Worm (Caenorhabditis elegans) whole organism, mixed stage, embryonic: Measurements from ENCODE around the gene ZK381.8.

Experiments
- elt-1 ChIP-seq: sonication (generic microtip); optimal IDR thresholded peaks from 2 replicates; lab custom pipeline; 2017; ENCODE audit warnings: missing genetic modification characterization, mild to moderate bottlenecking, missing compliant biosample characterization, antibody characterized with exemption, moderate library complexity, borderline replicate concordance; ENCODE audit not compliant: insufficient read depth
- lin-13 ChIP-seq: fragments of 150-350 bp; optimal IDR thresholded peaks from 2 replicates; lab custom pipeline; 2014; ENCODE audit warnings: missing biosample characterization, missing genetic modification characterization
- mab-5 ChIP-seq: fragments of 150-350 bp; optimal IDR thresholded peaks from 2 replicates; lab custom pipeline; 2014; ENCODE audit warnings: missing biosample characterization, missing genetic modification characterization
- snpc-4 ChIP-seq: fragments of 150-350 bp; optimal IDR thresholded peaks from 2 replicates; lab custom pipeline; 2014; ENCODE audit warnings: missing biosample characterization, missing genetic modification characterization
- tbx-8 ChIP-seq: fragments of 200-800 bp; sonication (Bioruptor generic); optimal IDR thresholded peaks from 2 replicates; lab custom pipeline; 2018; ENCODE audit warnings: mild to moderate bottlenecking, missing genetic modification characterization, moderate library complexity, missing compliant biosample characterization

ce11 chrIV:6965192-6965591 lies 5.0 kb downstream of the ZK381.8 start, which contains the start of gene ZK381.2:
- no peak for TF ChIP-seq elt-1
- no peak for TF ChIP-seq snpc-4
- TF ChIP-seq mab-5 = no peak
- TF ChIP-seq tbx-8 (GFP tag; lab: Kevin White, UChicago) = no peak
- no peak for TF ChIP-seq lin-13 (tag; lab: Kevin White, UChicago)
